Worm (Caenorhabditis elegans) whole organism, young adult: ENCODE measurements around the gene ptpn-22.

Source experiments
- F57C9.4 ChIP-seq: sonication (generic microtip); optimal IDR thresholded peaks from 2 replicates; lab custom pipeline; 2017; ENCODE audit warnings: mild to moderate bottlenecking, missing genetic modification characterization, missing compliant biosample characterization
- atf-7 ChIP-seq: sonication (generic microtip); optimal IDR thresholded peaks from 2 replicates; lab custom pipeline; 2017; ENCODE audit warnings: mild to moderate bottlenecking, missing genetic modification characterization, missing compliant biosample characterization
- ceh-27 ChIP-seq: fragments of 200-800 bp; sonication (Bioruptor generic); optimal IDR thresholded peaks from 2 replicates; lab custom pipeline; 2018; ENCODE audit warnings: mild to moderate bottlenecking, missing genetic modification characterization, moderate library complexity, missing compliant biosample characterization
- dpff-1 ChIP-seq: sonication (generic microtip); optimal IDR thresholded peaks from 2 replicates; lab custom pipeline; 2017; ENCODE audit warnings: mild to moderate bottlenecking, missing genetic modification characterization, missing compliant biosample characterization
- dpl-1 ChIP-seq: fragments of 150-350 bp; optimal IDR thresholded peaks from 2 replicates; lab custom pipeline; 2014; ENCODE audit warnings: missing biosample characterization, missing genetic modification reagents, missing genetic modification characterization
- madf-3 ChIP-seq: fragments of 200-800 bp; sonication (Bioruptor generic); IDR thresholded peaks from 2 replicates; pipeline ENCODE4 v1.3.6; 2022; ENCODE audit warnings: missing genetic modification reagents, missing genetic modification characterization, missing compliant biosample characterization
- nfya-2 ChIP-seq: fragments of 200-800 bp; sonication (Bioruptor generic); IDR thresholded peaks from 2 replicates; pipeline ENCODE4 v1.3.6; 2022; ENCODE audit warnings: missing genetic modification reagents, missing genetic modification characterization, missing compliant biosample characterization
- nhr-179 ChIP-seq: sonication (generic microtip); optimal IDR thresholded peaks from 2 replicates; lab custom pipeline; 2016; ENCODE audit warnings: mild to moderate bottlenecking, missing genetic modification characterization, missing compliant biosample characterization
- sea-2 ChIP-seq: fragments of 200-800 bp; sonication (Bioruptor generic); IDR thresholded peaks from 2 replicates; pipeline ENCODE4 v1.3.6; 2022; ENCODE audit warnings: missing genetic modification characterization, missing compliant biosample characterization

DNA sequence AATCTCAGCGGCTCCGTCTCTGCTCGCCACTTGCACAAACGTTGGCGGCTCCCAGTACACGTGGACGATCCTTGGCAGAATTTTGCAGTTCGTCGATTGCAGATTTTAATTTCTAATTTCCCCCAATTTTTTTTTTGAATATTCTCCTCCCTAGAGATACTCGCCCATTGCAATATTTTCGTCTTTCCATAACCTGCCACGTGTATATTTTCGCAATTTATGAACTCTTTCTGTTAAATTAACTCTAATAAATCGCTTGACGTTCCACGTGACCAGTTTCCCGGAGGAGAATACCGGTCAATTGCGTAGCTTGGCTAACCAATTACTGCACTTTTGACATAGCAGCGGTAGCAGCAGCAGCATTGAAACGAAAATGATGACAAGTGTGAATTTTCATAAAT is 31.6 kb downstream of the ptpn-22 start:
- TF ChIP-seq atf-7 (tag; lab: Kevin White, UChicago) (no peak), nhr-179 (no peak), ceh-27 (GFP tag; lab: Kevin White, UChicago) (no peak), sea-2 (GFP tag; lab: Robert Waterston, UW) (no peak), madf-3 (GFP tag; lab: Robert Waterston, UW) (0 out of 2 replicates have a peak, but pooled peaks have one; percentile 5), dpff-1 (tag; lab: Kevin White, UChicago) (no peak), nfya-2 (GFP tag; lab: Robert Waterston, UW) (no peak), dpl-1 (GFP tag; lab: Kevin White, UChicago) (no peak), F57C9.4 (tag; lab: Kevin White, UChicago) (no peak)
